Worm (Caenorhabditis elegans): ENCODE data around the gene lips-10.

- TF ChIP-seq ceh-13 (GFP tag; optimal IDR thresholded peaks at IDR 0.05) = no peak
- no peak for TF ChIP-seq B0310.2 (tag; optimal IDR thresholded peaks at IDR 0.05)
- TF ChIP-seq flt-1 (GFP tag; IDR thresholded peaks at IDR 0.05) = no peak
- no peak for TF ChIP-seq tbx-11 (GFP tag; IDR thresholded peaks at IDR 0.05)
- no peak for TF ChIP-seq hmg-4 (GFP tag; optimal IDR thresholded peaks at IDR 0.05)
- no peak for TF ChIP-seq ama-1 (optimal IDR thresholded peaks at IDR 0.05)
- no peak for TF ChIP-seq hmbx-1 (tag; optimal IDR thresholded peaks at IDR 0.05)
- no peak for TF ChIP-seq hnd-1 (tag; optimal IDR thresholded peaks at IDR 0.05)
- TF ChIP-seq tbx-37 (GFP tag; conservative IDR thresholded peaks at IDR 0.05) = no peak
- TF ChIP-seq tra-4 (tag; optimal IDR thresholded peaks at IDR 0.05) = no peak
- no peak for TF ChIP-seq F13C5.2 (tag; optimal IDR thresholded peaks at IDR 0.05)
Observed at ce11 chrII:8484546-8484945, 45.6 kb downstream of the lips-10 start.
